Worm (Caenorhabditis elegans) whole organism, L4 larva: ENCODE measurements around the gene F14D7.18.

Source experiments
- D1046.2 ChIP-seq: fragments of 200-800 bp; sonication (Bioruptor generic); IDR thresholded peaks from 2 replicates; pipeline ENCODE4 v1.3.6; 2022; ENCODE audit warnings: missing genetic modification characterization, missing compliant biosample characterization
- aly-2 ChIP-seq: sonication (generic microtip); optimal IDR thresholded peaks from 2 replicates; lab custom pipeline; 2018; ENCODE audit warnings: missing biosample characterization, missing genetic modification characterization
- ceh-32 ChIP-seq: sonication (generic microtip); optimal IDR thresholded peaks from 2 replicates; lab custom pipeline; 2016; ENCODE audit warnings: mild to moderate bottlenecking, missing genetic modification characterization, missing compliant biosample characterization; ENCODE audit not compliant: poor library complexity
- ces-1 ChIP-seq: fragments of 150-350 bp; sonication (generic microtip); optimal IDR thresholded peaks from 4 replicates; lab custom pipeline; 2014; ENCODE audit warnings: missing biosample characterization, missing genetic modification reagents, missing genetic modification characterization
- ctbp-1 ChIP-seq: fragments of 200-800 bp; sonication (Bioruptor generic); IDR thresholded peaks from 2 replicates; pipeline ENCODE4 v1.3.6; 2022; ENCODE audit warnings: missing genetic modification reagents, missing genetic modification characterization, missing compliant biosample characterization
- lin-13 ChIP-seq: fragments of 150-350 bp; optimal IDR thresholded peaks from 2 replicates; lab custom pipeline; 2014; ENCODE audit warnings: missing biosample characterization, missing genetic modification reagents, missing genetic modification characterization
- lsy-2 ChIP-seq, 2 experiments: fragments of 150-350 bp in 1 of 2; sonication (generic microtip) in 1 of 2; optimal IDR thresholded peaks; 2 replicates each; lab custom pipeline; 2014 to 2017; ENCODE audit warnings: missing biosample characterization in 2 of 2, missing genetic modification characterization in 2 of 2
- nhr-10 ChIP-seq: fragments of 150-350 bp; optimal IDR thresholded peaks from 2 replicates; lab custom pipeline; 2014; ENCODE audit warnings: missing biosample characterization, missing genetic modification characterization
- nhr-237 ChIP-seq: sonication (generic microtip); optimal IDR thresholded peaks from 2 replicates; lab custom pipeline; 2017; ENCODE audit warnings: missing biosample characterization, missing genetic modification characterization
- nhr-28 ChIP-seq: fragments of 150-350 bp; optimal IDR thresholded peaks from 2 replicates; lab custom pipeline; 2014; ENCODE audit warnings: missing biosample characterization, missing genetic modification characterization
- nhr-77 ChIP-seq: fragments of 150-350 bp; optimal IDR thresholded peaks from 2 replicates; lab custom pipeline; 2014; ENCODE audit warnings: missing biosample characterization, missing genetic modification characterization
- unc-62 ChIP-seq, 3 experiments: fragments of 150-350 bp in 1 of 3; sonication (generic microtip); optimal IDR thresholded peaks in 2 of 3; peaks in 1 of 3; 1 replicate in 1 of 3; 2 replicates in 2 of 3; lab custom pipeline; 2014 to 2017; ENCODE audit warnings: missing biosample characterization in 3 of 3, missing genetic modification characterization in 3 of 3, missing genetic modification reagents in 3 of 3, missing genotype in 1 of 3
- vab-7 ChIP-seq: fragments of 200-800 bp; sonication (Bioruptor generic); IDR thresholded peaks from 2 replicates; pipeline ENCODE4 v1.3.6; 2022; ENCODE audit warnings: missing genetic modification reagents, missing genetic modification characterization, missing compliant biosample characterization
- ztf-11 ChIP-seq: fragments of 150-350 bp; optimal IDR thresholded peaks from 2 replicates; lab custom pipeline; 2014; ENCODE audit warnings: missing biosample characterization, missing genetic modification characterization

DNA sequence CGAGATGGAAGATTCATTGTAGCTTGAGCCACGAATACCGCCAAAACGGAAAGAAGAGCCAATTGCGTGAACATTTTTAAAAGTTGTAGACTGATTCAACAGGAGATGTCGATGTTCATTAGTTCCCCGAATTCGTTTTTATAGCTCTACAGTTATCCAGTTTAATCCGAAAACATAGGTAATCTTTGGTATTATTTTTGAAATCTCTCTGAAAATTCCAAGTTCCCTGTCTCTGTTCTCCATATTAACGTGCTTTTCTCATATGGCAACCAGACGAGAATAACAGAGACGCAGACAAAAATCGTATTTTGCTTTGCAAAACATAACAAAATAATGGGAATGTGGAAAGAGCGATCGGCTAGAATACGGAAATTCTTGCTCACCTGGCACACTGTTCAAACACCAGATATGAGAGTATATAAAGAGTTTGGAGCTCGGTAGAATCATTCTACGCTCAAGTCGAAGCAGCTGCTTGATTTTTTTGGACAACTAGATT is 9.1 kb upstream of the F14D7.18 start, which contains the start of the genes spig-3 and F14D7.12:
- TF ChIP-seq ceh-32 (no peak), nhr-77 (tag; lab: Kevin White, UChicago) (no peak), ces-1 (no peak), nhr-10 (tag; lab: Kevin White, UChicago) (no peak), lin-13 (GFP tag; lab: Kevin White, UChicago) (no peak), ctbp-1 (GFP tag; lab: Robert Waterston, UW) (no peak), ztf-11 (tag; lab: Kevin White, UChicago) (no peak), unc-62 (GFP tag; optimal IDR thresholded peaks at IDR 0.05 in 1 of 2; lab: Kevin White, UChicago) (no peak), unc-62 (tag; optimal IDR thresholded peaks at IDR 0.05; lab: Kevin White, UChicago) (no peak), D1046.2 (no peak), aly-2 (tag; lab: Kevin White, UChicago) (no peak), nhr-237 (tag; lab: Kevin White, UChicago) (no peak), nhr-28 (tag; lab: Kevin White, UChicago) (no peak), vab-7 (no peak), lsy-2 (tag; optimal IDR thresholded peaks at IDR 0.05; lab: Kevin White, UChicago) (no peak)
